Worm (Caenorhabditis elegans): ENCODE data around the gene srh-120.

- TF ChIP-seq ceh-16 (tag; optimal IDR thresholded peaks at IDR 0.05) (no peak), nhr-12 (tag; optimal IDR thresholded peaks at IDR 0.05) (no peak), tbx-2 (tag; optimal IDR thresholded peaks at IDR 0.05) (no peak), ama-1 (optimal IDR thresholded peaks at IDR 0.05) (no peak), unc-62 (GFP tag; optimal IDR thresholded peaks at IDR 0.05) (no peak), fkh-10 (GFP tag; optimal IDR thresholded peaks at IDR 0.05) (no peak), jun-1 (tag; optimal IDR thresholded peaks at IDR 0.05) (no peak), lin-15B (tag; optimal IDR thresholded peaks at IDR 0.05) (no peak), nhr-77 (tag; optimal IDR thresholded peaks at IDR 0.05) (no peak), nhr-11 (tag; optimal IDR thresholded peaks at IDR 0.05) (no peak)
Measured at ce11 chrV:17439406-17439805, 43.9 kb downstream of the srh-120 start, which contains the start of gene srh-154.

Data from whole organism, L3 larva.